Worm (Caenorhabditis elegans): ENCODE results near the gene ZK809.9.

DNA sequence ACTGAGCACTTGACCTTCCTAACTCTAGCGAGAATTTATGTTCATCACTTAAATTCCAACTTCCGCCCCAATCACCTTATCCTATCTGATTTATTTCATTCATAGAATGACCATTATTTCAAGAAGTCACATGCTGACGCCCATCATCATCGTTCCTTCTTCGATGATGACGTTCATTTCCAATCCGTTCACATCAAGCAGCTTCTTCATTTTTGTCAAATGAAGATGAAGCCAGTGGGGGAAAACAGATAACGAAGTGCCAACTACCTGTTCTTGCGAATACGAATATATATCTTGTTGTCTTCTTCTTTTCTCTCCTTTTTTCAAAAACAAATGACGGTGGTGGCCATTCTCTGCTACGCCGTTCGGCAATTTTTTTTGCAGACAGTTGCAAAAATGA is 36.8 kb downstream of the ZK809.9 start:
- TF ChIP-seq F13C5.2 (tag; optimal IDR thresholded peaks at IDR 0.05) (no peak), tbx-37 (GFP tag; conservative IDR thresholded peaks at IDR 0.05) (no peak), ama-1 (optimal IDR thresholded peaks at IDR 0.05) (no peak), aly-1 (tag; optimal IDR thresholded peaks at IDR 0.05) (no peak), tra-4 (tag; optimal IDR thresholded peaks at IDR 0.05) (no peak), B0310.2 (tag; optimal IDR thresholded peaks at IDR 0.05) (no peak), ceh-13 (GFP tag; optimal IDR thresholded peaks at IDR 0.05) (no peak), tbx-11 (GFP tag; IDR thresholded peaks at IDR 0.05) (no peak), hnd-1 (tag; optimal IDR thresholded peaks at IDR 0.05) (no peak), hmg-4 (GFP tag; optimal IDR thresholded peaks at IDR 0.05) (no peak)
